Fruit fly (Drosophila melanogaster): ENCODE results near the gene CG13698.
A peak's percentile ranks its signal among the peaks of the same experiment; 100 is the strongest.

CG13698 gene

dm6 chr3L:18148418-18148973, 42.5 kb upstream of the CG13698 start, which contains the start of gene CG7330 (continued):
- TF ChIP-seq CG10209 (GFP tag; optimal IDR thresholded peaks at IDR 0.05): peak; percentile 95
- TF ChIP-seq CG16813 (GFP tag; IDR thresholded peaks at IDR 0.05; ENCODE audit: partially characterized antibody): no peak
- peak; percentile 86 for TF ChIP-seq Nf-YC (tag; optimal IDR thresholded peaks at IDR 0.05)
- TF ChIP-seq scrt (GFP tag; optimal IDR thresholded peaks at IDR 0.05): peak; percentile 89
- peak; percentile 55 for TF ChIP-seq pho (GFP tag; optimal IDR thresholded peaks at IDR 0.05)
- TF ChIP-seq cato (GFP tag; optimal IDR thresholded peaks at IDR 0.05; ENCODE audit: borderline replicate concordance): peak; percentile 88
- TF ChIP-seq Aef1 (GFP tag; IDR thresholded peaks at IDR 0.05): peak; percentile 84
- TF ChIP-seq vvl (GFP tag; IDR thresholded peaks at IDR 0.05): peak; percentile 83
- peak; percentile 44 for TF ChIP-seq CG1603 (tag; optimal IDR thresholded peaks at IDR 0.05)
- no peak for TF ChIP-seq usp (GFP tag; optimal IDR thresholded peaks at IDR 0.05)
- TF ChIP-seq CG3726 (GFP tag; IDR thresholded peaks at IDR 0.05): peak; percentile 71; the same call in 2 of the 3 replicates
- TF ChIP-seq Nf-YA (GFP tag; IDR thresholded peaks at IDR 0.05): peak; percentile 52; the same call in 1 of the 2 replicates
- peak; percentile 93 for TF ChIP-seq fd3F (GFP tag; optimal IDR thresholded peaks at IDR 0.05)
- TF ChIP-seq Doc2 (GFP tag; IDR thresholded peaks at IDR 0.05): peak; percentile 21; the same call in 1 of the 2 replicates
- TF ChIP-seq Hey (tag; optimal IDR thresholded peaks at IDR 0.05): peak; percentile 30
- peak; percentile 24 for TF ChIP-seq shn (GFP tag; optimal IDR thresholded peaks at IDR 0.05)
- peak; percentile 78 for TF ChIP-seq CG5245 (GFP tag; optimal IDR thresholded peaks at IDR 0.05)
- peak; percentile 83 for TF ChIP-seq CG13775 (GFP tag; optimal IDR thresholded peaks at IDR 0.05)
- peak; percentile 64 for TF ChIP-seq CG1024 (GFP tag; IDR thresholded peaks at IDR 0.05)
- TF ChIP-seq dpn (GFP tag; optimal IDR thresholded peaks at IDR 0.05): peak; percentile 65 to 92
- TF ChIP-seq CG17328 (GFP tag; IDR thresholded peaks at IDR 0.05): peak; percentile 72
- TF ChIP-seq CG6683 (GFP tag; optimal IDR thresholded peaks at IDR 0.05): peak; percentile 86
- TF ChIP-seq CG12236 (GFP tag; optimal IDR thresholded peaks at IDR 0.05): no peak
- TF ChIP-seq CG7745 (tag; optimal IDR thresholded peaks at IDR 0.05): no peak
- peak; percentile 84 for TF ChIP-seq CG10366 (GFP tag; IDR thresholded peaks at IDR 0.05)
- peak; percentile 38 for TF ChIP-seq Camta (GFP tag; optimal IDR thresholded peaks at IDR 0.05)
- TF ChIP-seq zf30C (GFP tag; optimal IDR thresholded peaks at IDR 0.05): no peak
- peak; percentile 59 for TF ChIP-seq CG16863 (GFP tag; optimal IDR thresholded peaks at IDR 0.05)
- peak; percentile 58; the same call in 1 of the 2 replicates for TF ChIP-seq dimm (GFP tag; IDR thresholded peaks at IDR 0.05)
- peak; percentile 83 for TF ChIP-seq CG10267 (tag; optimal IDR thresholded peaks at IDR 0.05)
- peak; percentile 95 for TF ChIP-seq CG17359 (tag; optimal IDR thresholded peaks at IDR 0.05)
- TF ChIP-seq mam (GFP tag; optimal IDR thresholded peaks at IDR 0.05): peak; percentile 54
- TF ChIP-seq tap (tag; optimal IDR thresholded peaks at IDR 0.05): peak; percentile 91
- peak; percentile 50 for TF ChIP-seq CG31224 (GFP tag; IDR thresholded peaks at IDR 0.05)
- peak; percentile 46 to 49 for TF ChIP-seq chif (GFP tag; optimal IDR thresholded peaks at IDR 0.05)
- peak; percentile 97 for TF ChIP-seq Oli (tag; optimal IDR thresholded peaks at IDR 0.05)
- peak; percentile 87 for TF ChIP-seq CG1233 (GFP tag; optimal IDR thresholded peaks at IDR 0.05)
- peak; percentile 75 for TF ChIP-seq CG12769 (tag; optimal IDR thresholded peaks at IDR 0.05)
- TF ChIP-seq CG9817 (tag; optimal IDR thresholded peaks at IDR 0.05): peak; percentile 90
- peak; percentile 54 for TF ChIP-seq Ravus (GFP tag; IDR thresholded peaks at IDR 0.05)
- no peak; the same call in 1 of the 2 replicates for TF ChIP-seq GATAe (GFP tag; conservative IDR thresholded peaks at IDR 0.05)
- TF ChIP-seq ATbp (GFP tag; optimal IDR thresholded peaks at IDR 0.05): peak; percentile 93
- peak; percentile 95 for TF ChIP-seq Hmr (GFP tag; optimal IDR thresholded peaks at IDR 0.05)
- peak; percentile 92 for TF ChIP-seq Ssrp (tag; optimal IDR thresholded peaks at IDR 0.05)
- TF ChIP-seq slbo (GFP tag; IDR thresholded peaks at IDR 0.05): peak; percentile 86
- no peak for TF ChIP-seq CG8478 (optimal IDR thresholded peaks at IDR 0.05)
- TF ChIP-seq wdn (GFP tag; IDR thresholded peaks at IDR 0.05): peak; percentile 74
- peak; percentile 91 for TF ChIP-seq CG18262 (tag; optimal IDR thresholded peaks at IDR 0.05)
- TF ChIP-seq HLH54F (GFP tag; optimal IDR thresholded peaks at IDR 0.05): peak; percentile 31
- peak; percentile 88 for TF ChIP-seq HLH3B (GFP tag; IDR thresholded peaks at IDR 0.05)
